Fruit fly (Drosophila melanogaster): ENCODE data around the gene gudu.

gudu gene

DNA sequence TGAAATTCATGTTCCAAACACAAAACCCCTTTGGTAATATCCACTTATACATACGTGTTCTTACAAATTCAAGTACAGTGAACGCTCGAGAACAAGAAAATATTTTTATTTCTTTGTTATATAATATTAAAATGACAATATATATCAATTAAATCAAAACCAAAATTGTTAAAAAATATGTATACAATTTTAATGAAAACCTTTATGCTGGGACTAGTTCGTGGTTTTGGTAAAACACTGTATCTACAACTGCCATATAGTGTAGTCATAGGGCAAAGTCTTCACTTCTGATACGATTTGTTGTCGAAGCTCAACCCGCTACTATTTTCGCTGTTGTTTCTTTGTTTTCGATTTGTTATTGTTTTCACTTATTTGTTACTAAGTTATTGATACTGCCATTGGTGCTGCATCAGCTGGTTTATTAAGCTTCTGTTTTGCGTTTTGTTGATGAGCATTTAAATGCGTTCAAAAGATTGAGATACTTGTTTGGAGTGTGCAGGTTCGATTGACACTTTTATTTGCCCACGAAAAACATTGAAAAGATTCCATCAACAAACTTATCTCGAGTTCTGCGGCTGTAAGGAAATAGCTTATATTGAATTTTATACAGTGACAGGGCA, 46.5 kb downstream of the gudu start (continued):
- TF ChIP-seq B-H2 (GFP tag; optimal IDR thresholded peaks at IDR 0.05) (peak; percentile 18), CG9215 (GFP tag; IDR thresholded peaks at IDR 0.05) (peak; percentile 29; the same call in 1 of the 2 replicates), esg (GFP tag; conservative IDR thresholded peaks at IDR 0.05) (peak; percentile 33; the same call in 1 of the 2 replicates), seq (GFP tag; IDR thresholded peaks at IDR 0.05) (peak; percentile 69), bsh (GFP tag; optimal IDR thresholded peaks at IDR 0.05) (peak; percentile 26 to 45), Abd-B (GFP tag; optimal IDR thresholded peaks at IDR 0.05) (peak; percentile 3), Xbp1 (GFP tag; optimal IDR thresholded peaks at IDR 0.05) (peak; percentile 66), sens (GFP tag) (peak; percentile 26), CG30431 (GFP tag; optimal IDR thresholded peaks at IDR 0.05) (no peak), Scr (GFP tag; IDR thresholded peaks at IDR 0.05; ENCODE audit: partially characterized antibody) (no peak), phol (tag; optimal IDR thresholded peaks at IDR 0.05) (no peak), bcd (GFP tag; optimal IDR thresholded peaks at IDR 0.05) (no peak), Fer1 (GFP tag; optimal IDR thresholded peaks at IDR 0.05) (peak; percentile 43), CG4730 (GFP tag; IDR thresholded peaks at IDR 0.05) (peak; percentile 49; the same call in 1 of the 2 replicates), grau (tag; optimal IDR thresholded peaks at IDR 0.05) (peak; percentile 83), CG7357 (GFP tag; IDR thresholded peaks at IDR 0.05) (0 out of 3 replicates have a peak, but pooled peaks have one; percentile 35), ash1 (GFP tag; optimal IDR thresholded peaks at IDR 0.05) (no peak), unpg (GFP tag; optimal IDR thresholded peaks at IDR 0.05) (peak; percentile 8), CG17359 (tag; optimal IDR thresholded peaks at IDR 0.05) (peak; percentile 36), da (GFP tag; optimal IDR thresholded peaks at IDR 0.05) (no peak), ind (GFP tag; optimal IDR thresholded peaks at IDR 0.05) (peak; percentile 6), CG6791 (GFP tag; IDR thresholded peaks at IDR 0.05; ENCODE audit: partially characterized antibody) (no peak), CG12769 (tag; optimal IDR thresholded peaks at IDR 0.05) (no peak), CG12299 (tag; optimal IDR thresholded peaks at IDR 0.05) (peak; percentile 28), Nf-YA (GFP tag; IDR thresholded peaks at IDR 0.05) (no peak; the same call in 1 of the 2 replicates), bigmax (GFP tag; optimal IDR thresholded peaks at IDR 0.05) (no peak), sob (GFP tag; IDR thresholded peaks at IDR 0.05) (0 out of 2 replicates have a peak, but pooled peaks have one; percentile 36), repo (GFP tag; optimal IDR thresholded peaks at IDR 0.05) (no peak), CG18619 (GFP tag; optimal IDR thresholded peaks at IDR 0.05) (no peak), slbo (GFP tag; IDR thresholded peaks at IDR 0.05) (peak; percentile 79), gsb (GFP tag; IDR thresholded peaks at IDR 0.05) (peak; percentile 24; the same call in 1 of the 2 replicates), CG11247 (GFP tag; IDR thresholded peaks at IDR 0.05) (peak; percentile 60; the same call in 1 of the 2 replicates), Six4 (GFP tag; optimal IDR thresholded peaks at IDR 0.05) (no peak), yki (optimal IDR thresholded peaks at IDR 0.05) (no peak), fd3F (GFP tag; optimal IDR thresholded peaks at IDR 0.05) (peak; percentile 25), CG7372 (GFP tag; IDR thresholded peaks at IDR 0.05) (peak; percentile 55; the same call in 1 of the 2 replicates), disco-r (GFP tag; optimal IDR thresholded peaks at IDR 0.05) (no peak), grn (GFP tag; optimal IDR thresholded peaks at IDR 0.05) (no peak), kni (GFP tag; optimal IDR thresholded peaks at IDR 0.05) (no peak), crc (GFP tag; optimal IDR thresholded peaks at IDR 0.05) (no peak), dmrt99B (tag; optimal IDR thresholded peaks at IDR 0.05) (peak; percentile 12), NFAT (GFP tag; IDR thresholded peaks at IDR 0.05) (no peak), PHDP (tag; optimal IDR thresholded peaks at IDR 0.05) (peak; percentile 43), Meics (GFP tag; optimal IDR thresholded peaks at IDR 0.05) (peak; percentile 53), CG1832 (GFP tag; optimal IDR thresholded peaks at IDR 0.05) (no peak), knrl (GFP tag; IDR thresholded peaks at IDR 0.05; ENCODE audit: partially characterized antibody) (no peak), tin (GFP tag; optimal IDR thresholded peaks at IDR 0.05) (peak; percentile 22), Lhr (GFP tag; optimal IDR thresholded peaks at IDR 0.05) (no peak), pzg (GFP tag; optimal IDR thresholded peaks at IDR 0.05) (no peak), CG31224 (GFP tag; IDR thresholded peaks at IDR 0.05) (peak; percentile 19; the same call in 1 of the 2 replicates)

Data from whole organism, embryonic.